Worm (Caenorhabditis elegans) whole organism, L2 larva: ENCODE data around the gene Y62E10A.23.

Source experiments
- C34F6.9 ChIP-seq: fragments of 150-350 bp; optimal IDR thresholded peaks from 2 replicates; lab custom pipeline; 2014; ENCODE audit warnings: missing biosample characterization, missing genetic modification characterization
- F13H6.1 ChIP-seq: sonication (generic microtip); optimal IDR thresholded peaks from 2 replicates; lab custom pipeline; 2016; ENCODE audit warnings: missing genetic modification characterization, missing compliant biosample characterization
- R02D3.7 ChIP-seq: fragments of 150-350 bp; optimal IDR thresholded peaks from 2 replicates; lab custom pipeline; 2014; ENCODE audit warnings: missing biosample characterization, missing genetic modification characterization
- ama-1 ChIP-seq: fragments of 150-350 bp; optimal IDR thresholded peaks from 2 replicates; lab custom pipeline; 2018; ENCODE audit warnings: inconsistent platforms
- blmp-1 ChIP-seq: sonication (generic microtip); optimal IDR thresholded peaks from 2 replicates; lab custom pipeline; 2017; ENCODE audit warnings: missing genetic modification characterization, mild to moderate bottlenecking, missing compliant biosample characterization, antibody characterized with exemption, moderate library complexity; ENCODE audit not compliant: insufficient read depth
- ceh-82 ChIP-seq: fragments of 150-350 bp; optimal IDR thresholded peaks from 2 replicates; lab custom pipeline; 2014; ENCODE audit warnings: missing biosample characterization, missing genetic modification characterization
- egl-27 ChIP-seq: sonication (generic microtip); optimal IDR thresholded peaks from 3 replicates; lab custom pipeline; 2017; ENCODE audit warnings: missing biosample characterization, missing genetic modification reagents, missing genetic modification characterization
- elt-1 ChIP-seq: fragments of 150-350 bp; optimal IDR thresholded peaks from 2 replicates; lab custom pipeline; 2014; ENCODE audit warnings: missing biosample characterization, missing genetic modification characterization
- lin-11 ChIP-seq: fragments of 150-350 bp; sonication (generic microtip); optimal IDR thresholded peaks from 2 replicates; lab custom pipeline; 2014; ENCODE audit warnings: missing biosample characterization, missing genetic modification characterization, inconsistent platforms, mixed read lengths
- lsy-2 ChIP-seq, 2 experiments: fragments of 150-350 bp in 1 of 2; sonication (generic microtip) in 1 of 2; optimal IDR thresholded peaks; 2 replicates each; lab custom pipeline; 2014 to 2017; ENCODE audit warnings: missing biosample characterization in 2 of 2, missing genetic modification characterization in 2 of 2
- mdl-1 ChIP-seq, 2 experiments: fragments of 150-350 bp in 1 of 2; sonication (generic microtip) in 1 of 2; optimal IDR thresholded peaks; 2 replicates each; lab custom pipeline; 2017; ENCODE audit warnings: missing biosample characterization in 2 of 2, missing genetic modification characterization in 2 of 2
- nhr-10 ChIP-seq: sonication (generic microtip); optimal IDR thresholded peaks from 2 replicates; lab custom pipeline; 2017; ENCODE audit warnings: missing biosample characterization, missing genetic modification characterization
- nhr-12 ChIP-seq: fragments of 150-350 bp; optimal IDR thresholded peaks from 2 replicates; lab custom pipeline; 2014; ENCODE audit warnings: missing biosample characterization, missing genetic modification characterization
- nhr-129 ChIP-seq: fragments of 150-350 bp; optimal IDR thresholded peaks from 2 replicates; lab custom pipeline; 2014; ENCODE audit warnings: missing biosample characterization, missing genetic modification characterization
- nhr-21 ChIP-seq: fragments of 150-350 bp; optimal IDR thresholded peaks from 2 replicates; lab custom pipeline; 2014; ENCODE audit warnings: missing biosample characterization, missing genetic modification characterization
- nhr-23 ChIP-seq: fragments of 150-350 bp; optimal IDR thresholded peaks from 2 replicates; lab custom pipeline; 2014; ENCODE audit warnings: missing biosample characterization, missing genetic modification reagents, missing genetic modification characterization
- nhr-237 ChIP-seq: fragments of 150-350 bp; optimal IDR thresholded peaks from 2 replicates; lab custom pipeline; 2014; ENCODE audit warnings: missing biosample characterization, missing genetic modification characterization
- nhr-6 ChIP-seq: fragments of 150-350 bp; optimal IDR thresholded peaks from 2 replicates; lab custom pipeline; 2014; ENCODE audit warnings: missing biosample characterization, missing genetic modification characterization
- sem-4 ChIP-seq: fragments of 150-350 bp; optimal IDR thresholded peaks from 2 replicates; lab custom pipeline; 2014; ENCODE audit warnings: missing biosample characterization, missing genetic modification reagents, missing genetic modification characterization
- sma-9 ChIP-seq, 2 experiments: fragments of 150-350 bp in 1 of 2; sonication (generic microtip) in 1 of 2; optimal IDR thresholded peaks; 2 replicates each; lab custom pipeline; 2014 to 2016; ENCODE audit warnings: missing genetic modification characterization in 2 of 2, mild to moderate bottlenecking in 1 of 2, missing biosample characterization in 1 of 2, missing compliant biosample characterization in 1 of 2, missing genetic modification reagents in 1 of 2, moderate library complexity in 1 of 2
- snpc-4 ChIP-seq: fragments of 150-350 bp; optimal IDR thresholded peaks from 2 replicates; lab custom pipeline; 2014; ENCODE audit warnings: missing biosample characterization, missing genetic modification characterization
- unc-39 ChIP-seq: fragments of 150-350 bp; optimal IDR thresholded peaks from 2 replicates; lab custom pipeline; 2014; ENCODE audit warnings: missing biosample characterization, missing genetic modification characterization
- unc-55 ChIP-seq: fragments of 150-350 bp; sonication (generic microtip); optimal IDR thresholded peaks from 3 replicates; lab custom pipeline; 2014; ENCODE audit warnings: missing biosample characterization, missing genetic modification reagents, missing genetic modification characterization
- unc-62 ChIP-seq: fragments of 150-350 bp; optimal IDR thresholded peaks from 2 replicates; lab custom pipeline; 2014; ENCODE audit warnings: missing biosample characterization, missing genetic modification reagents, missing genetic modification characterization
- ztf-4 ChIP-seq: fragments of 150-350 bp; optimal IDR thresholded peaks from 2 replicates; lab custom pipeline; 2014; ENCODE audit warnings: missing biosample characterization, missing genetic modification characterization

Gene Y62E10A.23

DNA sequence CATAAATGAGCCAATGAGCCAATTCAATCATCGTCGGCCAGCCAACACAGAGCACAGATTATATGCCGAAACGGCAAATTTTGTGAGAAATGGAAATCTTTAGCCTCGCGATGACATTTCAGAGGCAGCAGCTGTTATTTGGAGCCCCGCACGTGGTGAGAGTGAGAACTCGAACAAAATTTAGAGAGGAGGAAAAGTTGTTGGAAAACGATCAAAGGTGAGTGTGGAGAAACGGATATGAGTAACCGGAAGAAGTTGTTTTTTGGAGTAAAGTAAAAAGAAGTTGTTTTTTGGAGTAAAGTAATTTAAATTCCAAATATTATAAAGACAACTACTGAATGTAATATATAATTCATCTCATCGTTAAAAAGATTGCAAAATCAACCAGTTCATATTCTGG is 12.6 kb downstream of the Y62E10A.23 start, which contains the start of gene Y62E10A.13:
Y62E10A.13 (minus strand) TSS at position 326 of the 400 bp plus-strand sequence.
- TF ChIP-seq nhr-129 (tag; lab: Kevin White, UChicago) (peak; percentile 40), lsy-2 (tag; optimal IDR thresholded peaks at IDR 0.05; lab: Kevin White, UChicago) (no peak), nhr-12 (tag; lab: Kevin White, UChicago) (no peak), unc-39 (tag; lab: Kevin White, UChicago) (no peak), nhr-237 (tag; lab: Kevin White, UChicago) (no peak), R02D3.7 (tag; lab: Kevin White, UChicago) (no peak)

DNA sequence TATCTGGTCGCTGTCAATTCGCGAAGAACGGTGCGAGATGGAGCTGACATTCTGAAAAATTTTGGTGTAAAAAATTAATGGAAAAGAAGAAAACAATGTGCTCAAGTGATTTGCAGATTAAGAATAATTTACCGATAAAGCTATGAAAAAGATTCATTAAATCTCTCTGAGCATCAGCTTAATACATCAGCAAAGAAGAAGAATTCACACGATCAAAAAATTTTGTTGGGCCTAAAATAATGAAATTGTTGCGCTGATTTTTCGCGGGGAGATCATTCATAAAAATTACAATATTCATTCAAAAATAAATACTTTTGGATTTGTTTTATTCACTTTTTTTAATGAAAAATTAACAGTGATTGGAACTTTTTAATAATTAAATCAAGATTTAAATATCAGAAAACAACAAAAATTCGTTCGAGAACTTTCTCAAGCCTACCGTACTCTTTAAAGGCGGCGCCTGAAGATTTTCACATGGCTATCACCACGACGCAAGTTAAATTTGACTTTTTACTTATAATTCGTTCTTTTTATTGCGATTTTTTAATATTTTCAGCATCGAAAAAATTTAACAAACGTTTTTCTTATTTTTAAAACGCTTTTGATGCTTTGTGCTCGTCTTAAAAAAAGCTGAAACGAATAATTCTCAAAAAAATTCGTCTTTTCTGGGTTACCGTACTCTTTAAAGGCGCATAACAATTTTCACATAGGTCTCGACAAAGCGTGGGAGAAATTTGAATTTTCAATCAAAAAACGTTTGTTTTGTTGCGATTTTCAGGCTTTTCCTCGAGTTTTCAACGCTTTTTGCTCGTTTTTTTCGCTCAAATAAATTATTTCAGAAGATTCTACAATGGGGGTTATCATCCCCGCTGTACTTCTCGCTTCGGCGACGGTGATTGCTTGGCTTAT is 14.6 kb downstream of the Y62E10A.23 start, which contains the start of the genes memi-2 and cyp-31A5:
memi-2 (minus strand) TSS at position 51 of the 909 bp plus-strand sequence.
cyp-31A5 (plus strand) TSS at position 834 of the 909 bp plus-strand sequence.
- TF ChIP-seq nhr-6 (tag; lab: Kevin White, UChicago) (no peak), nhr-23 (tag; lab: Kevin White, UChicago) (no peak), sma-9 (GFP tag; optimal IDR thresholded peaks at IDR 0.05; lab: Kevin White, UChicago) (no peak), sma-9 (tag; optimal IDR thresholded peaks at IDR 0.05; lab: Kevin White, UChicago) (no peak), C34F6.9 (tag; lab: Kevin White, UChicago) (no peak), sem-4 (tag; lab: Kevin White, UChicago) (no peak), mdl-1 (tag; optimal IDR thresholded peaks at IDR 0.05; lab: Kevin White, UChicago) (no peak), unc-55 (GFP tag; lab: Kevin White, UChicago) (no peak), ama-1 (lab: Kevin White, UChicago) (no peak)

DNA sequence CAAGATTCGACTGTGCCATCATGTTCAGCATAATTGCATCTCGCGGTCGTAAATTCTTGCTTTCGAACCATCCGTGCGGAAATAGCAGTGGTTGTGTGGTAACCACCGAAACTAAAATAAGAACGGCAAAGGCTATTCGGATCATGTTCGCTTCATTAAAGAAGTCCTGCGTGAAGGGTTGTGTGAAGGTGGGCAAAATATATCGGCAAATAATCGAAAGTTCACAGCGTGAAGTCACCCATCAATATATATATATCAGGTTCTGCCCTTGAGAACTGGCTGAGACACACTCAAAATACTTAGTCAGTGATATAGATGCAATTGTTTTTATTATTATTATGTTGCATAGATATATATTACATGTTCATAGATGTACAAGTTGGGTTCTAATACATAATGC is 21.9 kb downstream of the Y62E10A.23 start, which contains the start of gene Y62E10A.19:
Y62E10A.19 (minus strand) TSS at position 289 of the 400 bp plus-strand sequence.
- peak; percentile 32 for TF ChIP-seq blmp-1 (tag; lab: Kevin White, UChicago)
- TF ChIP-seq snpc-4 (tag; lab: Kevin White, UChicago): no peak

DNA sequence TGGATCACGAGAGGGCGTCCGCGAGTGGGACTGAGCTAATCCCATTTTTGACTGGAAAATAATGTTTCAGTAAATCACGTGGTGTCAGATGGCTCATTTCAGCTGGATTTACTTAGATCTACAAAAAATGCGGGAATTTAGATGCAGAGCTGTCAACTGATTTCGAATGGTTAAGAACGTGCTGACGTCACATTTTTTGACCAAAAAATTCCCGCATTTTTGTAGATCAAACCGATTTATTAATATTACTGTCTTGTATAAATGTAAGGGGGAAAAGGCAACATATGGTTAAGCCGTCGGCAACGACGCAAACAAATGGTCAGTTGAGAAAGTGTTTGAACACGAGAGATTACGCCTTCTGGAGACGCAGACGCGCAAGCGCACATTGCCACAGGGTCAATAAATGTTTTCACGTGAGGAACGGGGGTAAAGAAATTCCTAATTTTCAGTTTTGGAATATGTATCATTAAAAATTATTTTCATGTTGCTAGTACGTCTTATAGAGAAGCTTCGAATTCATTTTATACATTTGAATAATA is 26.8 kb downstream of the Y62E10A.23 start, which contains the start of gene gcl-1:
gcl-1 (minus strand) TSS at position 51 of the 539 bp plus-strand sequence.
- TF ChIP-seq unc-55 (GFP tag; lab: Kevin White, UChicago) (peak; percentile 15), lin-11 (tag; lab: Kevin White, UChicago) (no peak), C34F6.9 (tag; lab: Kevin White, UChicago) (peak; percentile 53), nhr-129 (tag; lab: Kevin White, UChicago) (peak; percentile 64), ztf-4 (tag; lab: Kevin White, UChicago) (no peak), lsy-2 (tag; optimal IDR thresholded peaks at IDR 0.05; lab: Kevin White, UChicago) (no peak), F13H6.1 (tag; lab: Kevin White, UChicago) (peak; percentile 0)

ce11 chrIV:13415739-13416271 is 29.7 kb downstream of the Y62E10A.23 start, which contains the start of the genes pik-1 and aptf-2:
TSS of gene pik-1 (plus strand) at chrIV:13416041.
TSS of gene aptf-2 (minus strand) at chrIV:13416051.
- TF ChIP-seq ama-1 (lab: Kevin White, UChicago): no peak
- TF ChIP-seq nhr-10 (tag; lab: Kevin White, UChicago): no peak
- TF ChIP-seq nhr-21 (tag; lab: Kevin White, UChicago): no peak
- no peak for TF ChIP-seq ceh-82 (tag; lab: Kevin White, UChicago)
- no peak for TF ChIP-seq egl-27 (tag; lab: Kevin White, UChicago)
- TF ChIP-seq unc-55 (GFP tag; lab: Kevin White, UChicago): peak; percentile 38
- TF ChIP-seq nhr-129 (tag; lab: Kevin White, UChicago): peak; percentile 65
- no peak for TF ChIP-seq mdl-1 (tag; optimal IDR thresholded peaks at IDR 0.05; lab: Kevin White, UChicago)
- peak; percentile 16 for TF ChIP-seq C34F6.9 (tag; lab: Kevin White, UChicago)
- no peak for TF ChIP-seq unc-62 (GFP tag; lab: Kevin White, UChicago)

DNA sequence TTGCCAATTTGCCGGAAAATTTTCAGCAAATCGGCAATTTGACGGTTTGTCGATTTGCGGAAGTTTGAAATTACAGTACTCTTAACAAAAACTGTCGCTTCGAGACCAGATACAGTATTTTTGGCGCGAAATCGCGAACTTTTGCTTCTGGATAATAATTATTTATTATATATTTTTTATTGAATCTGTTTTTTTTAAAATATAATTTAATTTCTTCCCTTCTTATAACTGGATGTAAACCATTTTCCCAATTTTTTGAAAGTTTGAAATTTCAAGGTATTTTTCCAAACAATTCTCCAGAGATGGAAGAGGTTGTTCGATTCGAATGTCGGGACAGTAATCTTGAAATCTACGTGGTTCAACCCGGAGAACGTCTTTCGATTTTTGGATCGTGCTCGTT is 36.1 kb downstream of the Y62E10A.23 start, which contains the start of gene nol-9:
nol-9 (plus strand) TSS at position 301 of the 400 bp plus-strand sequence.
- no peak for TF ChIP-seq elt-1
- no peak for TF ChIP-seq unc-39 (tag; lab: Kevin White, UChicago)
- no peak for TF ChIP-seq nhr-237 (tag; lab: Kevin White, UChicago)
